Worm (Caenorhabditis elegans): Measurements from ENCODE around the gene C39H7.4.

C39H7.4 gene

DNA sequence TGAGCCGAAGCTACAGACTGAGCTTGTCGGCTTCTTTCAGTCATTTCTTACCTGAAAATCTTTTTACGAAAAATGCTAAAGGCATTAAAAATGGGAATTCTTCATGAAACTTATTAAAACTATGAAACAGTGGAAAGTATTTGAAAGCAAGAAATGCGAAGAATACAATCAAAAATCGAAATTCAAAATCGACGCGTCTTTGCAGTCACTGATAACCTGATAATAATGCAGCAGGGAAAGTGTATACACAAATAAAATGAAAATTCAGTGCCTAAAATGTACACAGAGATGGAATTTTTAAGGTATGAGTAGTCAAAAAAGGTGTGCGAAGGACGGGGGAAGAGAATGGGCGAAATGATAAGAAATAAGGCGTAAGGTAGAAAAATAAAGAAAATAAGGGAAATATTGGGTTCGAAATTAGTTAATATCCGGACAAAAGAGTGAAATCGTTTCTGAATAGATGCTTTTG, at the start of gene C39H7.4:
C39H7.4 (minus strand) TSS at position 51 of the 469 bp plus-strand sequence.
- TF ChIP-seq zag-1 (tag; optimal IDR thresholded peaks at IDR 0.05) (no peak), elt-2 (tag; optimal IDR thresholded peaks at IDR 0.05) (peak; percentile 55)

- TF ChIP-seq xbp-1 (tag; optimal IDR thresholded peaks at IDR 0.05) (no peak), unc-86 (tag; optimal IDR thresholded peaks at IDR 0.05) (no peak), ets-5 (GFP tag; IDR thresholded peaks at IDR 0.05) (no peak), dsc-1 (tag; optimal IDR thresholded peaks at IDR 0.05) (no peak), nhr-85 (tag) (peak; percentile 13), unc-130 (tag; optimal IDR thresholded peaks at IDR 0.05) (no peak)
Measured at ce11 chrIV:5662886-5663285, 48.5 kb upstream of the C39H7.4 start.

DNA sequence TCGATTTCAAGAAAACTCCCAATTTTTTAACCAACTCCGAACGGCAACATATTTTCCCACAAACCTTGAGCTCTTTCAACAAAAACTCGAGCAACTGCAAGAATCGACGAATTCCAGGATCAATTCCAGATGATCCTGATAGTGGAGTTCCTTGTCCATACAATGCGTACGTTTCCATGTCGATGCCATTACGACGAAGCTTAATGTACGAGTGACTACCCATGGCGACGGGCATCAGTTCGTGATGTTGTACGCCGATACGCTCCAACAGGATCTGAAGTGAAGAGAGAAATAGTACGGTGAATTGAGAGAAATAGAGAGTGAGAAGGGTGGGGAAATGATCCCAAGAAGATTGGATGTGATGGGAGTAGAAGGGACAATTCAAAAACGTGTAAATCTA, 47.7 kb upstream of the C39H7.4 start:
- TF ChIP-seq efl-1 (optimal IDR thresholded peaks at IDR 0.05), result no peak
- TF ChIP-seq efl-1 (GFP tag; optimal IDR thresholded peaks at IDR 0.05 in 1 of 2), result peak in 1 of 2 experiments; percentile 17
- TF ChIP-seq nhr-71 (tag; optimal IDR thresholded peaks at IDR 0.05), result no peak
- no peak for TF ChIP-seq egl-27 (tag; optimal IDR thresholded peaks at IDR 0.05)
- no peak for TF ChIP-seq nhr-12 (tag; optimal IDR thresholded peaks at IDR 0.05)
- TF ChIP-seq jun-1 (tag; optimal IDR thresholded peaks at IDR 0.05), result no peak

ce11 chrIV:5660239-5660638, 45.8 kb upstream of the C39H7.4 start, which contains the start of gene skn-1:
Gene skn-1 (minus strand): TSS chrIV:5660384.
- no peak for TF ChIP-seq lin-15B (tag; optimal IDR thresholded peaks at IDR 0.05)
- TF ChIP-seq efl-1 (optimal IDR thresholded peaks at IDR 0.05), result no peak
- TF ChIP-seq efl-1 (GFP tag; optimal IDR thresholded peaks at IDR 0.05 in 1 of 2), result peak in 1 of 2 experiments; percentile 88

DNA sequence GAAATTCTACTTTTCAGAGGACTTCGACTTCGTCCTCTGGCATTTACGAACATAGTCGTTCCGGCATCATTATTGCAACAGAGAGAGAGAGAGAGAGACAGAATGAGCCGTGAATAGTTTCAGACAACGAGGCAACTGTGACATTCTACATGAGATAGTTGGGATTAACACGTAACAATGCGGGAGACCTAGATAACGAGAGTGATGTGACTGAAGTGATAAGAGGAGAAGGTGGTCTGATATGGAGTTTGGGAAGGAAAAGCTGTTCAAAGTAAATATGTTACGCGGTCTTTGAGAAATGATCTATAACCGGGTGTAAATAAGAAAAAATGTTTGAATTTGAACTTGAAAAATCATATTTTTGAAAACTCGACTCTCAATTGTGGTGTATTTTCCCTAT, 45.1 kb upstream of the C39H7.4 start:
- TF ChIP-seq elt-2 (tag; optimal IDR thresholded peaks at IDR 0.05) (peak; percentile 58), lin-35 (GFP tag; optimal IDR thresholded peaks at IDR 0.05) (peak in 1 of 2 experiments; percentile 24), lin-14 (GFP tag; optimal IDR thresholded peaks at IDR 0.05) (peak; percentile 12), grh-1 (GFP tag; IDR thresholded peaks at IDR 0.05) (no peak)

ce11 chrIV:5658897-5659296, 44.5 kb upstream of the C39H7.4 start:
- TF ChIP-seq irx-1 (tag; optimal IDR thresholded peaks at IDR 0.05), result no peak
- TF ChIP-seq elt-2 (tag; optimal IDR thresholded peaks at IDR 0.05), result peak; percentile 57
- no peak for TF ChIP-seq ceh-90 (tag; optimal IDR thresholded peaks at IDR 0.05)
- TF ChIP-seq ceh-8 (GFP tag; optimal IDR thresholded peaks at IDR 0.05), result no peak
- peak in 1 of 2 experiments; percentile 3 for TF ChIP-seq mdl-1 (tag; optimal IDR thresholded peaks at IDR 0.05)
- no peak for TF ChIP-seq dpl-1 (GFP tag; optimal IDR thresholded peaks at IDR 0.05)
- no peak for TF ChIP-seq C04F5.9 (tag; optimal IDR thresholded peaks at IDR 0.05)

- TF ChIP-seq pax-3 (tag; optimal IDR thresholded peaks at IDR 0.05) (no peak), mef-2 (tag; optimal IDR thresholded peaks at IDR 0.05) (no peak), nhr-77 (tag; optimal IDR thresholded peaks at IDR 0.05) (no peak), ceh-82 (tag; optimal IDR thresholded peaks at IDR 0.05) (no peak), nhr-76 (tag; optimal IDR thresholded peaks at IDR 0.05) (no peak), nhr-20 (tag; optimal IDR thresholded peaks at IDR 0.05) (peak; percentile 31), unc-130 (tag; optimal IDR thresholded peaks at IDR 0.05) (no peak), unc-86 (tag; optimal IDR thresholded peaks at IDR 0.05) (peak; percentile 24), dsc-1 (tag; optimal IDR thresholded peaks at IDR 0.05) (peak; percentile 59), pqm-1 (tag; optimal IDR thresholded peaks at IDR 0.05) (no peak), aly-2 (tag; optimal IDR thresholded peaks at IDR 0.05) (no peak), ceh-63 (GFP tag; optimal IDR thresholded peaks at IDR 0.05) (no peak), efl-1 (optimal IDR thresholded peaks at IDR 0.05) (no peak), efl-1 (GFP tag; optimal IDR thresholded peaks at IDR 0.05 in 1 of 2) (peak in 1 of 2 experiments; percentile 67), mdl-1 (tag; optimal IDR thresholded peaks at IDR 0.05) (no peak), nhr-47 (tag; optimal IDR thresholded peaks at IDR 0.05) (peak; percentile 63), rnt-1 (tag; optimal IDR thresholded peaks at IDR 0.05) (no peak), sup-37 (GFP tag; optimal IDR thresholded peaks at IDR 0.05) (no peak), elt-2 (tag; optimal IDR thresholded peaks at IDR 0.05) (peak; percentile 19), dpl-1 (GFP tag; optimal IDR thresholded peaks at IDR 0.05) (no peak), ceh-88 (GFP tag; IDR thresholded peaks at IDR 0.05) (no peak), vab-15 (tag; optimal IDR thresholded peaks at IDR 0.05) (no peak), lin-39 (tag; optimal IDR thresholded peaks at IDR 0.05) (no peak), fkh-4 (tag; optimal IDR thresholded peaks at IDR 0.05; ENCODE audit: borderline replicate concordance) (no peak), ama-1 (optimal IDR thresholded peaks at IDR 0.05) (no peak)
Measured at ce11 chrIV:5658225-5658624, 43.8 kb upstream of the C39H7.4 start.
